Worm (Caenorhabditis elegans) whole organism, L3 larva: ENCODE results near the gene str-172.

Experiments
- R02D3.7 ChIP-seq: fragments of 150-350 bp; optimal IDR thresholded peaks from 2 replicates; lab custom pipeline; 2014; ENCODE audit warnings: missing biosample characterization, missing genetic modification characterization
- ZK546.5 ChIP-seq: sonication (generic microtip); optimal IDR thresholded peaks from 2 replicates; lab custom pipeline; 2017; ENCODE audit warnings: missing biosample characterization, missing genetic modification characterization
- aly-2 ChIP-seq: fragments of 150-350 bp; optimal IDR thresholded peaks from 2 replicates; lab custom pipeline; 2014; ENCODE audit warnings: missing biosample characterization, missing genetic modification characterization
- ama-1 ChIP-seq: fragments of 150-350 bp; optimal IDR thresholded peaks from 2 replicates; lab custom pipeline; 2018
- ceh-28 ChIP-seq: fragments of 150-350 bp; optimal IDR thresholded peaks from 2 replicates; lab custom pipeline; 2014; ENCODE audit warnings: missing biosample characterization, missing genetic modification reagents, missing genetic modification characterization
- ceh-82 ChIP-seq: fragments of 150-350 bp; optimal IDR thresholded peaks from 2 replicates; lab custom pipeline; 2014; ENCODE audit warnings: missing biosample characterization, missing genetic modification characterization
- ceh-9 ChIP-seq: sonication (generic microtip); optimal IDR thresholded peaks from 2 replicates; lab custom pipeline; 2018; ENCODE audit warnings: missing biosample characterization, missing genetic modification characterization
- daf-12 ChIP-seq: fragments of 150-350 bp; optimal IDR thresholded peaks from 2 replicates; lab custom pipeline; 2014; ENCODE audit warnings: missing biosample characterization, missing genetic modification reagents, missing genetic modification characterization
- egl-5 ChIP-seq: fragments of 150-350 bp; optimal IDR thresholded peaks from 2 replicates; lab custom pipeline; 2017; ENCODE audit warnings: missing biosample characterization, missing genetic modification reagents, missing genetic modification characterization, inconsistent platforms
- elt-1 ChIP-seq: fragments of 150-350 bp; optimal IDR thresholded peaks from 2 replicates; lab custom pipeline; 2014; ENCODE audit warnings: missing biosample characterization, missing genetic modification characterization
- elt-3 ChIP-seq, 3 experiments: fragments of 150-350 bp in 1 of 3; sonication (generic microtip) in 2 of 3; optimal IDR thresholded peaks; 2 replicates in 2 of 3; 4 replicates in 1 of 3; lab custom pipeline; 2014 to 2017; ENCODE audit warnings: missing biosample characterization in 3 of 3, missing genetic modification characterization in 3 of 3
- eor-1 ChIP-seq, 2 experiments: fragments of 150-350 bp; optimal IDR thresholded peaks; 2 replicates each; lab custom pipeline; 2014 to 2018; ENCODE audit warnings: missing biosample characterization in 2 of 2, missing genetic modification characterization in 2 of 2
- fkh-10 ChIP-seq: sonication (generic microtip); optimal IDR thresholded peaks from 2 replicates; lab custom pipeline; 2017; ENCODE audit warnings: missing biosample characterization, missing genetic modification reagents, missing genetic modification characterization
- fkh-2 ChIP-seq: fragments of 150-350 bp; optimal IDR thresholded peaks from 2 replicates; lab custom pipeline; 2014; ENCODE audit warnings: missing biosample characterization, missing genetic modification reagents, missing genetic modification characterization
- fos-1 ChIP-seq: fragments of 150-350 bp; optimal IDR thresholded peaks from 2 replicates; lab custom pipeline; 2014; ENCODE audit warnings: missing biosample characterization, missing genetic modification characterization
- hmg-11 ChIP-seq: sonication (generic microtip); optimal IDR thresholded peaks from 2 replicates; lab custom pipeline; 2016; ENCODE audit warnings: missing genetic modification characterization, missing compliant biosample characterization
- jun-1 ChIP-seq: fragments of 150-350 bp; optimal IDR thresholded peaks from 2 replicates; lab custom pipeline; 2014; ENCODE audit warnings: missing biosample characterization, missing genetic modification reagents, missing genetic modification characterization
- lin-15B ChIP-seq: fragments of 150-350 bp; optimal IDR thresholded peaks from 2 replicates; lab custom pipeline; 2014; ENCODE audit warnings: missing biosample characterization, missing genetic modification characterization
- lin-39 ChIP-seq: fragments of 150-350 bp; optimal IDR thresholded peaks from 2 replicates; lab custom pipeline; 2018; ENCODE audit warnings: missing biosample characterization, missing genetic modification reagents, missing genetic modification characterization
- mdl-1 ChIP-seq: fragments of 150-350 bp; optimal IDR thresholded peaks from 2 replicates; lab custom pipeline; 2014; ENCODE audit warnings: missing biosample characterization, missing genetic modification characterization
- nfya-1 ChIP-seq: sonication (generic microtip); optimal IDR thresholded peaks from 2 replicates; lab custom pipeline; 2017; ENCODE audit warnings: missing genetic modification characterization, mild to moderate bottlenecking, missing compliant biosample characterization, antibody characterized with exemption, moderate library complexity; ENCODE audit not compliant: insufficient read depth
- nhr-23 ChIP-seq: fragments of 150-350 bp; optimal IDR thresholded peaks from 2 replicates; lab custom pipeline; 2014; ENCODE audit warnings: missing biosample characterization, missing genetic modification reagents, missing genetic modification characterization
- nhr-237 ChIP-seq: fragments of 150-350 bp; optimal IDR thresholded peaks from 2 replicates; lab custom pipeline; 2014; ENCODE audit warnings: missing biosample characterization, missing genetic modification characterization
- nhr-77 ChIP-seq: fragments of 150-350 bp; optimal IDR thresholded peaks from 2 replicates; lab custom pipeline; 2014; ENCODE audit warnings: missing biosample characterization, missing genetic modification characterization
- pha-4 ChIP-seq: fragments of 150-350 bp; optimal IDR thresholded peaks from 2 replicates; lab custom pipeline; 2014; ENCODE audit warnings: missing biosample characterization, missing genetic modification reagents, missing genetic modification characterization
- pqm-1 ChIP-seq: fragments of 150-350 bp; optimal IDR thresholded peaks from 2 replicates; lab custom pipeline; 2017; ENCODE audit warnings: missing biosample characterization, missing genetic modification characterization, inconsistent platforms
- sea-2 ChIP-seq: fragments of 150-350 bp; sonication (generic microtip); optimal IDR thresholded peaks from 4 replicates; lab custom pipeline; 2014; ENCODE audit warnings: missing biosample characterization, missing genetic modification reagents, missing genetic modification characterization
- snpc-4 ChIP-seq: fragments of 150-350 bp; optimal IDR thresholded peaks from 2 replicates; lab custom pipeline; 2014; ENCODE audit warnings: missing biosample characterization, missing genetic modification characterization
- tbx-2 ChIP-seq: sonication (generic microtip); optimal IDR thresholded peaks from 2 replicates; lab custom pipeline; 2016; ENCODE audit warnings: mild to moderate bottlenecking, missing genetic modification characterization, missing compliant biosample characterization
- unc-39 ChIP-seq: sonication (generic microtip); optimal IDR thresholded peaks from 4 replicates; lab custom pipeline; 2017; ENCODE audit warnings: missing biosample characterization, missing genetic modification characterization
- unc-62 ChIP-seq: fragments of 150-350 bp; sonication (generic microtip); optimal IDR thresholded peaks from 4 replicates; lab custom pipeline; 2014; ENCODE audit warnings: missing biosample characterization, missing genetic modification reagents, missing genetic modification characterization
- ztf-11 ChIP-seq: fragments of 150-350 bp; optimal IDR thresholded peaks from 2 replicates; lab custom pipeline; 2014; ENCODE audit warnings: missing biosample characterization, missing genetic modification characterization

str-172 gene

ce11 chrIV:4867610-4868009 is at the start of gene str-172:
Gene str-172 (minus strand): TSS chrIV:4867710.
- TF ChIP-seq mdl-1 (no peak), ceh-9 (tag; lab: Kevin White, UChicago) (no peak), hmg-11 (tag; lab: Kevin White, UChicago) (no peak), aly-2 (no peak), nfya-1 (tag; lab: Kevin White, UChicago) (no peak), snpc-4 (no peak), jun-1 (tag; lab: Kevin White, UChicago) (no peak), eor-1 (tag; optimal IDR thresholded peaks at IDR 0.05; lab: Kevin White, UChicago) (no peak), ceh-28 (tag; lab: Kevin White, UChicago) (no peak), nhr-77 (tag; lab: Kevin White, UChicago) (no peak), nhr-23 (no peak)

- TF ChIP-seq egl-5 (tag; lab: Kevin White, UChicago) (no peak), lin-15B (tag; lab: Kevin White, UChicago) (no peak), ceh-82 (no peak), lin-39 (tag; lab: Kevin White, UChicago) (no peak), sea-2 (GFP tag; lab: Kevin White, UChicago) (no peak), ceh-28 (tag; lab: Kevin White, UChicago) (no peak), nhr-237 (tag; lab: Kevin White, UChicago) (no peak), daf-12 (tag; lab: Kevin White, UChicago) (no peak), nhr-77 (tag; lab: Kevin White, UChicago) (no peak), eor-1 (tag; optimal IDR thresholded peaks at IDR 0.05; lab: Kevin White, UChicago) (no peak), ZK546.5 (tag; lab: Kevin White, UChicago) (no peak), tbx-2 (no peak), pqm-1 (tag; lab: Kevin White, UChicago) (no peak)
Measured at ce11 chrIV:4915689-4916088, 48.2 kb upstream of the str-172 start, which contains the start of gene str-155. Gene str-155 (plus strand): TSS chrIV:4915989.

ce11 chrIV:4913090-4913489 is 45.6 kb upstream of the str-172 start, which contains the start of gene str-156:
Gene str-156 (plus strand): TSS chrIV:4913390.
- TF ChIP-seq elt-3 (tag; optimal IDR thresholded peaks at IDR 0.05; lab: Kevin White, UChicago) (no peak), jun-1 (tag; lab: Kevin White, UChicago) (no peak), pha-4 (tag; lab: Kevin White, UChicago) (no peak), ama-1 (lab: Kevin White, UChicago) (no peak), nhr-237 (tag; lab: Kevin White, UChicago) (no peak), egl-5 (tag; lab: Kevin White, UChicago) (no peak), ceh-9 (tag; lab: Kevin White, UChicago) (no peak), ztf-11 (tag; lab: Kevin White, UChicago) (no peak), aly-2 (no peak), fkh-10 (GFP tag; lab: Kevin White, UChicago) (no peak), tbx-2 (no peak), nhr-77 (tag; lab: Kevin White, UChicago) (no peak)

ce11 chrIV:4909039-4909438 is 41.5 kb upstream of the str-172 start, which contains the start of gene str-159:
Gene str-159 (plus strand): TSS chrIV:4909339.
- no peak for TF ChIP-seq unc-62 (GFP tag; lab: Kevin White, UChicago)
- TF ChIP-seq ZK546.5 (tag; lab: Kevin White, UChicago), result no peak
- TF ChIP-seq unc-39 (tag; lab: Kevin White, UChicago), result no peak
- TF ChIP-seq fkh-2 (tag; lab: Kevin White, UChicago), result no peak
- no peak for TF ChIP-seq eor-1 (tag; optimal IDR thresholded peaks at IDR 0.05; lab: Kevin White, UChicago)
- TF ChIP-seq egl-5 (tag; lab: Kevin White, UChicago), result no peak
- TF ChIP-seq, all 47 proteins: peak for 0

ce11 chrIV:4905645-4906135 is 38.2 kb upstream of the str-172 start, which contains the start of gene T08B6.4:
Gene T08B6.4 (plus strand): TSS chrIV:4905695.
- TF ChIP-seq fkh-2 (tag; lab: Kevin White, UChicago), result no peak
- TF ChIP-seq ceh-28 (tag; lab: Kevin White, UChicago), result peak; percentile 79

ce11 chrIV:4903961-4904360 is 36.5 kb upstream of the str-172 start, which contains the start of gene str-161:
Gene str-161 (minus strand): TSS chrIV:4904061.
- no peak for TF ChIP-seq aly-2
- TF ChIP-seq ZK546.5 (tag; lab: Kevin White, UChicago), result no peak
- no peak for TF ChIP-seq nhr-237 (tag; lab: Kevin White, UChicago)
- no peak for TF ChIP-seq R02D3.7 (tag; lab: Kevin White, UChicago)
- no peak for TF ChIP-seq ama-1 (lab: Kevin White, UChicago)
- TF ChIP-seq elt-1 (tag; lab: Kevin White, UChicago), result no peak
- no peak for TF ChIP-seq snpc-4
- no peak for TF ChIP-seq tbx-2
- TF ChIP-seq daf-12 (tag; lab: Kevin White, UChicago), result no peak
- TF ChIP-seq fos-1, result no peak
- no peak for TF ChIP-seq ceh-28 (tag; lab: Kevin White, UChicago)
- no peak for TF ChIP-seq sea-2 (GFP tag; lab: Kevin White, UChicago)
- no peak for TF ChIP-seq lin-39 (tag; lab: Kevin White, UChicago)
